Worm (Caenorhabditis elegans) whole organism, young adult: Measurements from ENCODE around the gene C34C12.8.

Experiments used
- F22D6.2 ChIP-seq: sonication (generic microtip); optimal IDR thresholded peaks from 2 replicates; lab custom pipeline; 2016; ENCODE audit warnings: mild to moderate bottlenecking, missing genetic modification characterization, missing compliant biosample characterization
- F33H1.4 ChIP-seq: fragments of 200-800 bp; sonication (Bioruptor generic); IDR thresholded peaks from 2 replicates; pipeline ENCODE4 v1.3.6; 2022; ENCODE audit warnings: missing genetic modification reagents, missing genetic modification characterization, missing compliant biosample characterization
- F39B2.1 ChIP-seq: fragments of 200-800 bp; sonication (Bioruptor generic); IDR thresholded peaks from 2 replicates; pipeline ENCODE4 v1.3.6; 2022; ENCODE audit warnings: missing genetic modification reagents, missing genetic modification characterization, missing compliant biosample characterization
- cebp-2 ChIP-seq: fragments of 200-800 bp; sonication (Bioruptor generic); IDR thresholded peaks from 2 replicates; pipeline ENCODE4 v1.3.6; 2022; ENCODE audit warnings: missing genetic modification characterization, missing compliant biosample characterization
- ceh-79 ChIP-seq: sonication (generic microtip); optimal IDR thresholded peaks from 2 replicates; lab custom pipeline; 2017; ENCODE audit warnings: mild to moderate bottlenecking, missing genetic modification characterization, missing compliant biosample characterization
- egl-18 ChIP-seq: fragments of 200-800 bp; sonication (Bioruptor generic); IDR thresholded peaks from 2 replicates; pipeline ENCODE4 v1.3.6; 2022; ENCODE audit warnings: missing genetic modification reagents, missing genetic modification characterization, missing compliant biosample characterization
- egrh-3 ChIP-seq: fragments of 200-800 bp; sonication (Bioruptor generic); IDR thresholded peaks from 2 replicates; pipeline ENCODE4 v1.3.6; 2022; ENCODE audit warnings: missing genetic modification reagents, missing genetic modification characterization, missing compliant biosample characterization
- him-1 ChIP-seq: sonication (generic microtip); optimal IDR thresholded peaks from 2 replicates; lab custom pipeline; 2016; ENCODE audit warnings: missing genotype, missing genetic modification reagents, missing genetic modification characterization, missing compliant biosample characterization
- lin-26 ChIP-seq: fragments of 200-800 bp; sonication (Bioruptor generic); IDR thresholded peaks from 2 replicates; pipeline ENCODE4 v1.3.6; 2022; ENCODE audit warnings: missing genetic modification reagents, missing genetic modification characterization, missing compliant biosample characterization
- lsy-27 ChIP-seq: sonication (generic microtip); optimal IDR thresholded peaks from 2 replicates; lab custom pipeline; 2017; ENCODE audit warnings: missing genetic modification characterization, mild to moderate bottlenecking, missing compliant biosample characterization, antibody characterized with exemption, missing genotype, borderline replicate concordance; ENCODE audit not compliant: insufficient read depth
- repo-1 ChIP-seq: sonication (generic microtip); optimal IDR thresholded peaks from 2 replicates; lab custom pipeline; 2017; ENCODE audit warnings: mild to moderate bottlenecking, missing genetic modification characterization, missing compliant biosample characterization
- sea-2 ChIP-seq: fragments of 200-800 bp; sonication (Bioruptor generic); IDR thresholded peaks from 2 replicates; pipeline ENCODE4 v1.3.6; 2022; ENCODE audit warnings: missing genetic modification characterization, missing compliant biosample characterization
- tlf-1 ChIP-seq: fragments of 200-800 bp; sonication (Bioruptor generic); optimal IDR thresholded peaks from 2 replicates; lab custom pipeline; 2018; ENCODE audit warnings: mild to moderate bottlenecking, missing genetic modification characterization, missing compliant biosample characterization
- unc-62 ChIP-seq: fragments of 150-350 bp; optimal IDR thresholded peaks from 2 replicates; lab custom pipeline; 2014; ENCODE audit warnings: missing biosample characterization, missing genetic modification reagents, missing genetic modification characterization

ce11 chrIII:3493138-3493537 lies 32.9 kb downstream of the C34C12.8 start, which contains the start of gene gly-14:
- TF ChIP-seq ceh-79 (tag; lab: Kevin White, UChicago) (no peak), lin-26 (GFP tag; lab: Robert Waterston, UW) (no peak), repo-1 (no peak), tlf-1 (GFP tag; lab: Kevin White, UChicago) (no peak), him-1 (tag; lab: Kevin White, UChicago) (no peak), cebp-2 (no peak), egl-18 (GFP tag; lab: Robert Waterston, UW) (no peak), F39B2.1 (GFP tag; lab: Robert Waterston, UW) (no peak), sea-2 (GFP tag; lab: Robert Waterston, UW) (no peak), unc-62 (no peak), egrh-3 (GFP tag; lab: Robert Waterston, UW) (no peak), F33H1.4 (no peak), lsy-27 (tag; lab: Kevin White, UChicago) (no peak), F22D6.2 (tag; lab: Kevin White, UChicago) (no peak)
